Worm (Caenorhabditis elegans) whole organism, young adult: ENCODE measurements around the gene unc-49.

Experiments used
- F22D6.2 ChIP-seq: sonication (generic microtip); optimal IDR thresholded peaks from 2 replicates; lab custom pipeline; 2016; ENCODE audit warnings: mild to moderate bottlenecking, missing genetic modification characterization, missing compliant biosample characterization
- F49E8.2 ChIP-seq: sonication (generic microtip); optimal IDR thresholded peaks from 3 replicates; lab custom pipeline; 2017; ENCODE audit warnings: missing genetic modification characterization, mild to moderate bottlenecking, missing compliant biosample characterization, antibody characterized with exemption, moderate library complexity; ENCODE audit not compliant: insufficient read depth
- F57A8.1 ChIP-seq: fragments of 200-800 bp; sonication (Bioruptor generic); optimal IDR thresholded peaks from 2 replicates; lab custom pipeline; 2018; ENCODE audit warnings: mild to moderate bottlenecking, missing genetic modification characterization, moderate library complexity, missing compliant biosample characterization
- K12H6.12 ChIP-seq: fragments of 200-800 bp; sonication (Bioruptor generic); optimal IDR thresholded peaks from 2 replicates; lab custom pipeline; 2018; ENCODE audit warnings: mild to moderate bottlenecking, missing genetic modification characterization, missing compliant biosample characterization
- T26A5.8 ChIP-seq: sonication (generic microtip); optimal IDR thresholded peaks from 2 replicates; lab custom pipeline; 2016; ENCODE audit warnings: missing genetic modification characterization, missing compliant biosample characterization
- ama-1 ChIP-seq, 3 experiments: fragments of 150-350 bp in 1 of 3; sonication (generic microtip) in 2 of 3; optimal IDR thresholded peaks; 2 replicates each; lab custom pipeline; 2014 to 2018; ENCODE audit warnings: missing biosample characterization in 2 of 3, missing genetic modification characterization in 2 of 3, missing genetic modification reagents in 2 of 3
- cebp-1 ChIP-seq, 2 experiments: fragments of 200-800 bp in 1 of 2; sonication (Bioruptor generic) in 1 of 2; sonication (generic microtip) in 1 of 2; IDR thresholded peaks in 1 of 2; optimal IDR thresholded peaks in 1 of 2; 2 replicates each; pipeline versions ENCODE4 v1.3.6 to Lab custom; 2017 to 2022; ENCODE audit warnings: missing compliant biosample characterization in 2 of 2, missing genetic modification characterization in 2 of 2, mild to moderate bottlenecking in 1 of 2, missing genetic modification reagents in 1 of 2, moderate library complexity in 1 of 2
- efl-1 ChIP-seq: fragments of 150-350 bp; optimal IDR thresholded peaks from 2 replicates; lab custom pipeline; 2014; ENCODE audit warnings: missing biosample characterization, missing genetic modification reagents, missing genetic modification characterization
- ets-4 ChIP-seq: fragments of 200-800 bp; sonication (Bioruptor generic); optimal IDR thresholded peaks from 2 replicates; lab custom pipeline; 2018; ENCODE audit warnings: mild to moderate bottlenecking, missing genetic modification characterization, missing compliant biosample characterization
- madf-10 ChIP-seq: sonication (generic microtip); optimal IDR thresholded peaks from 2 replicates; lab custom pipeline; 2016; ENCODE audit warnings: mild to moderate bottlenecking, missing genetic modification characterization, missing compliant biosample characterization
- snpc-4 ChIP-seq, 5 experiments: fragments of 150-350 bp in 1 of 5; sonication (generic microtip) in 4 of 5; optimal IDR thresholded peaks; 2 replicates each; lab custom pipeline; 2014 to 2018; ENCODE audit warnings: missing genetic modification characterization in 5 of 5, missing biosample characterization in 3 of 5, antibody characterized with exemption in 2 of 5, mild to moderate bottlenecking in 2 of 5, missing compliant biosample characterization in 2 of 5, missing genotype in 2 of 5, moderate library complexity in 2 of 5, missing genetic modification reagents in 1 of 5
- unc-62 ChIP-seq: fragments of 150-350 bp; optimal IDR thresholded peaks from 2 replicates; lab custom pipeline; 2014; ENCODE audit warnings: missing biosample characterization, missing genetic modification reagents, missing genetic modification characterization

DNA sequence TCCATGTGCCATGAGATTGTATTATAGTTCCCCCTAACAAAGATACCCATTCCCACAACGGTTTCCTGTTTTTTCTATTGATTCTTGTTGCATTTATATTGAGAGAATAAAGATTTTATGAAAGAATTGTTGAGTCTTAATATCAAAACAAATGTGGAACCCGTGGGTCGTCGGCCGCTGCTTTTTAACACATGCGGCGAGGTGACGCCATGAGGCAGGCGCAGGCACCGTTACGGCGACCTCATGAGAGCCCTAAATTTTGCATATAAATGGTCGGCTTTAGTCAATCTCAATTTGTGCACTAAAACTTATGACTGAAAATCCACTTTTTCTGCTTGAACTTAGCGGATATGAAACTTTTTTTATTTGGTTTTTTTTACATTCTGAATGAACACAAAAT lies 17.0 kb downstream of the unc-49 start:
- no peak for TF ChIP-seq ama-1 (optimal IDR thresholded peaks at IDR 0.05; lab: Kevin White, UChicago)
- no peak for TF ChIP-seq ama-1 (GFP tag; optimal IDR thresholded peaks at IDR 0.05; lab: Kevin White, UChicago)
- TF ChIP-seq K12H6.12 = no peak
- no peak for TF ChIP-seq F57A8.1
- no peak for TF ChIP-seq F49E8.2 (tag; lab: Kevin White, UChicago)
- no peak for TF ChIP-seq cebp-1 (GFP tag; IDR thresholded peaks at IDR 0.05; lab: Robert Waterston, UW)
- peak; percentile 37 for TF ChIP-seq cebp-1 (tag; optimal IDR thresholded peaks at IDR 0.05; lab: Kevin White, UChicago)
- no peak for TF ChIP-seq F22D6.2 (tag; lab: Kevin White, UChicago)
- no peak for TF ChIP-seq T26A5.8
- no peak for TF ChIP-seq ets-4
- no peak for TF ChIP-seq snpc-4 (GFP tag; optimal IDR thresholded peaks at IDR 0.05; lab: Kevin White, UChicago)
- peak in 3 of 4 experiments; percentile 26 to 65 (median 47) for TF ChIP-seq snpc-4 (tag; optimal IDR thresholded peaks at IDR 0.05; lab: Kevin White, UChicago)
- no peak for TF ChIP-seq efl-1 (GFP tag; lab: Kevin White, UChicago)
- TF ChIP-seq madf-10 (tag; lab: Kevin White, UChicago) = no peak
- TF ChIP-seq unc-62 (GFP tag; lab: Kevin White, UChicago) = no peak
